Fruit fly (Drosophila melanogaster): ENCODE measurements around the gene Axud1.

The Axud1 gene

dm6 chr2L:2348479-2348878 lies 16.7 kb upstream of the Axud1 start:
- TF ChIP-seq so (GFP tag; IDR thresholded peaks at IDR 0.05) (0 out of 3 replicates have a peak, but pooled peaks have one; percentile 24), Xrp1 (GFP tag; IDR thresholded peaks at IDR 0.05) (peak; percentile 47; the same call in 1 of the 2 replicates), Trl (optimal IDR thresholded peaks at IDR 0.05) (no peak), Trl (GFP tag; optimal IDR thresholded peaks at IDR 0.05) (no peak), Dek (tag; optimal IDR thresholded peaks at IDR 0.05) (peak; percentile 20), CG9817 (tag; optimal IDR thresholded peaks at IDR 0.05) (peak; percentile 50), CG10543 (GFP tag; optimal IDR thresholded peaks at IDR 0.05) (peak; percentile 17), gce (GFP tag; IDR thresholded peaks at IDR 0.05) (no peak), Oli (tag; optimal IDR thresholded peaks at IDR 0.05) (peak; percentile 12), nmo (GFP tag; optimal IDR thresholded peaks at IDR 0.05) (peak; percentile 24), CG4820 (GFP tag; optimal IDR thresholded peaks at IDR 0.05) (no peak), insv (GFP tag; optimal IDR thresholded peaks at IDR 0.05) (no peak), lilli (GFP tag; optimal IDR thresholded peaks at IDR 0.05) (peak; percentile 45), Hr51 (GFP tag; optimal IDR thresholded peaks at IDR 0.05) (peak in 1 of 2 experiments; percentile 60), CG18476 (GFP tag; optimal IDR thresholded peaks at IDR 0.05) (no peak), CG14050 (GFP tag; IDR thresholded peaks at IDR 0.05) (peak; percentile 22; the same call in 1 of the 3 replicates), tgo (GFP tag; IDR thresholded peaks at IDR 0.05) (peak; percentile 41; the same call in 1 of the 3 replicates), mam (GFP tag; optimal IDR thresholded peaks at IDR 0.05) (no peak), CG13296 (GFP tag; optimal IDR thresholded peaks at IDR 0.05) (peak; percentile 41), Sox102F (GFP tag; optimal IDR thresholded peaks at IDR 0.05) (peak; percentile 30), CG12391 (tag; optimal IDR thresholded peaks at IDR 0.05) (peak; percentile 45), Pdp1 (GFP tag; optimal IDR thresholded peaks at IDR 0.05) (no peak), CG18599 (GFP tag; optimal IDR thresholded peaks at IDR 0.05) (peak; percentile 81), caup (GFP tag; optimal IDR thresholded peaks at IDR 0.05; ENCODE audit: severe bottlenecking) (peak; percentile 46), CG4404 (GFP tag; IDR thresholded peaks at IDR 0.05) (peak; percentile 51), CG2889 (GFP tag; IDR thresholded peaks at IDR 0.05) (no peak), CG18619 (GFP tag; optimal IDR thresholded peaks at IDR 0.05) (peak; percentile 20), CG30403 (GFP tag; optimal IDR thresholded peaks at IDR 0.05) (peak; percentile 19), CG31441 (GFP tag; IDR thresholded peaks at IDR 0.05) (peak; percentile 45; the same call in 1 of the 2 replicates), pan (optimal IDR thresholded peaks at IDR 0.05) (no peak), pan (GFP tag; optimal IDR thresholded peaks at IDR 0.05 in 1 of 2, IDR thresholded peaks at IDR 0.05 in 1 of 2) (peak in 1 of 2 experiments; percentile 48), CG7372 (GFP tag; IDR thresholded peaks at IDR 0.05) (peak; percentile 13; the same call in 1 of the 2 replicates), CG32532 (GFP tag; IDR thresholded peaks at IDR 0.05) (peak; percentile 54; the same call in 1 of the 2 replicates), CG7786 (GFP tag; optimal IDR thresholded peaks at IDR 0.05) (no peak), esg (GFP tag; conservative IDR thresholded peaks at IDR 0.05) (no peak), abd-A (tag; optimal IDR thresholded peaks at IDR 0.05) (peak; percentile 75), cwo (GFP tag; optimal IDR thresholded peaks at IDR 0.05) (peak; percentile 37), CG8290 (GFP tag; optimal IDR thresholded peaks at IDR 0.05) (no peak), CG8290 (tag; optimal IDR thresholded peaks at IDR 0.05) (no peak), lmd (GFP tag; IDR thresholded peaks at IDR 0.05) (peak; percentile 49; the same call in 1 of the 2 replicates), CG2120 (GFP tag; optimal IDR thresholded peaks at IDR 0.05) (peak; percentile 53), Deaf1 (tag; optimal IDR thresholded peaks at IDR 0.05) (peak; percentile 30), CG15696 (tag; optimal IDR thresholded peaks at IDR 0.05) (no peak), CG6854 (GFP tag; optimal IDR thresholded peaks at IDR 0.05) (peak; percentile 39), CG30020 (tag; optimal IDR thresholded peaks at IDR 0.05) (no peak), Dfd (GFP tag; optimal IDR thresholded peaks at IDR 0.05) (no peak), ara (GFP tag; IDR thresholded peaks at IDR 0.05) (0 out of 2 replicates have a peak, but pooled peaks have one; percentile 7), NfI (GFP tag; optimal IDR thresholded peaks at IDR 0.05) (peak; percentile 42), CG4730 (GFP tag; IDR thresholded peaks at IDR 0.05) (no peak), CG14667 (GFP tag; IDR thresholded peaks at IDR 0.05) (no peak), E2f2 (GFP tag; IDR thresholded peaks at IDR 0.05) (peak; percentile 29; the same call in 1 of the 2 replicates)

Data from whole organism, embryonic.